Worm (Caenorhabditis elegans): ENCODE data around the gene pigq-1.
A peak's percentile ranks its signal among the peaks of the same experiment; 100 is the strongest.

Gene pigq-1

ce11 chrIV:11176967-11177366 is 29.9 kb upstream of the pigq-1 start, which contains the start of gene rap-3:
rap-3 (plus strand) TSS chrIV:11177267.
- TF ChIP-seq ceh-9 (tag; optimal IDR thresholded peaks at IDR 0.05) (no peak), egl-27 (tag; optimal IDR thresholded peaks at IDR 0.05) (no peak), nhr-67 (tag; optimal IDR thresholded peaks at IDR 0.05) (no peak), elt-3 (tag; optimal IDR thresholded peaks at IDR 0.05) (no peak), elt-2 (tag; optimal IDR thresholded peaks at IDR 0.05) (no peak), ceh-82 (tag; optimal IDR thresholded peaks at IDR 0.05) (no peak), lin-39 (tag; optimal IDR thresholded peaks at IDR 0.05) (no peak), nhr-23 (tag; optimal IDR thresholded peaks at IDR 0.05) (no peak), fkh-10 (GFP tag; optimal IDR thresholded peaks at IDR 0.05) (no peak), hmg-11 (tag; optimal IDR thresholded peaks at IDR 0.05) (no peak), tbx-2 (tag; optimal IDR thresholded peaks at IDR 0.05) (no peak), nhr-11 (tag; optimal IDR thresholded peaks at IDR 0.05) (no peak), nhr-25 (tag; optimal IDR thresholded peaks at IDR 0.05) (no peak), skn-1 (tag; optimal IDR thresholded peaks at IDR 0.05) (no peak), R02D3.7 (tag; optimal IDR thresholded peaks at IDR 0.05) (no peak), nhr-43 (tag; optimal IDR thresholded peaks at IDR 0.05; ENCODE audit: poor library complexity, severe bottlenecking) (no peak), snpc-4 (tag; optimal IDR thresholded peaks at IDR 0.05) (no peak), ama-1 (optimal IDR thresholded peaks at IDR 0.05) (no peak)

- TF ChIP-seq nhr-28 (tag; optimal IDR thresholded peaks at IDR 0.05) (no peak), elt-2 (tag; optimal IDR thresholded peaks at IDR 0.05) (no peak), tbx-2 (tag; optimal IDR thresholded peaks at IDR 0.05) (no peak), jun-1 (tag; optimal IDR thresholded peaks at IDR 0.05) (no peak), pha-4 (tag; optimal IDR thresholded peaks at IDR 0.05) (no peak), fkh-2 (tag; optimal IDR thresholded peaks at IDR 0.05) (no peak), eor-1 (tag; optimal IDR thresholded peaks at IDR 0.05) (no peak), ceh-82 (tag; optimal IDR thresholded peaks at IDR 0.05) (no peak), mdl-1 (tag; optimal IDR thresholded peaks at IDR 0.05) (no peak), egl-27 (tag; optimal IDR thresholded peaks at IDR 0.05) (no peak), elt-3 (tag; optimal IDR thresholded peaks at IDR 0.05) (peak in 1 of 3 experiments; percentile 80), nhr-12 (tag; optimal IDR thresholded peaks at IDR 0.05) (no peak), skn-1 (tag; optimal IDR thresholded peaks at IDR 0.05) (no peak), nfya-1 (tag; optimal IDR thresholded peaks at IDR 0.05; ENCODE audit: insufficient read depth) (no peak), lin-15B (tag; optimal IDR thresholded peaks at IDR 0.05) (no peak), nhr-77 (tag; optimal IDR thresholded peaks at IDR 0.05) (no peak), ZK546.5 (tag; optimal IDR thresholded peaks at IDR 0.05) (no peak), hmg-11 (tag; optimal IDR thresholded peaks at IDR 0.05) (no peak), ama-1 (optimal IDR thresholded peaks at IDR 0.05) (no peak), nhr-43 (tag; optimal IDR thresholded peaks at IDR 0.05; ENCODE audit: poor library complexity, severe bottlenecking) (peak; percentile 8), R02D3.7 (tag; optimal IDR thresholded peaks at IDR 0.05) (no peak), fkh-10 (GFP tag; optimal IDR thresholded peaks at IDR 0.05) (no peak), zag-1 (tag; optimal IDR thresholded peaks at IDR 0.05) (no peak), aly-2 (tag; optimal IDR thresholded peaks at IDR 0.05) (no peak), pqm-1 (tag; optimal IDR thresholded peaks at IDR 0.05) (no peak), lsy-12 (tag; optimal IDR thresholded peaks at IDR 0.05) (no peak), mml-1 (tag; optimal IDR thresholded peaks at IDR 0.05) (no peak), unc-39 (tag; optimal IDR thresholded peaks at IDR 0.05) (no peak), ceh-28 (tag; optimal IDR thresholded peaks at IDR 0.05) (peak; percentile 12), unc-62 (GFP tag; optimal IDR thresholded peaks at IDR 0.05) (no peak), sea-2 (GFP tag; optimal IDR thresholded peaks at IDR 0.05) (no peak), nhr-23 (tag; optimal IDR thresholded peaks at IDR 0.05) (peak; percentile 54), nhr-237 (tag; optimal IDR thresholded peaks at IDR 0.05) (no peak), fos-1 (tag; optimal IDR thresholded peaks at IDR 0.05) (no peak), elt-1 (tag; optimal IDR thresholded peaks at IDR 0.05) (no peak), nhr-76 (tag; optimal IDR thresholded peaks at IDR 0.05) (no peak)
Observed at ce11 chrIV:11174772-11175171, 27.7 kb upstream of the pigq-1 start.

- no peak for TF ChIP-seq pqm-1 (tag; optimal IDR thresholded peaks at IDR 0.05)
- TF ChIP-seq eor-1 (tag; optimal IDR thresholded peaks at IDR 0.05) = no peak
- no peak for TF ChIP-seq lin-15B (tag; optimal IDR thresholded peaks at IDR 0.05)
- no peak for TF ChIP-seq fkh-10 (GFP tag; optimal IDR thresholded peaks at IDR 0.05)
- peak; percentile 66 for TF ChIP-seq nfya-1 (tag; optimal IDR thresholded peaks at IDR 0.05; ENCODE audit: insufficient read depth)
- TF ChIP-seq elt-3 (tag; optimal IDR thresholded peaks at IDR 0.05) = no peak
Observed at ce11 chrIV:11169652-11170051, 22.6 kb upstream of the pigq-1 start, which contains the start of gene nhr-67. nhr-67 (plus strand) TSS chrIV:11169748.
